Fruit fly (Drosophila melanogaster) whole organism, embryonic: ENCODE results near the gene CG6136.

Source experiments
- CG10267 ChIP-seq: fragments of 200-800 bp; sonication (Bioruptor generic); optimal IDR thresholded peaks from 2 replicates; lab custom pipeline; 2018; ENCODE audit warnings: missing biosample characterization, mild to moderate bottlenecking, missing genetic modification characterization, moderate library complexity
- CG10462 ChIP-seq: fragments of 200-800 bp; sonication (Bioruptor generic); optimal IDR thresholded peaks from 2 replicates; lab custom pipeline; 2016; ENCODE audit warnings: missing biosample characterization, missing genetic modification characterization
- CG11247 ChIP-seq: fragments of 200-800 bp; sonication (Bioruptor generic); IDR thresholded peaks from 2 replicates; pipeline ENCODE4 v1.3.6; 2022; ENCODE audit warnings: missing biosample characterization, missing genetic modification characterization
- CG12071 ChIP-seq: fragments of 200-800 bp; sonication (Bioruptor generic); optimal IDR thresholded peaks from 3 replicates; lab custom pipeline; 2018; ENCODE audit warnings: missing biosample characterization, mild to moderate bottlenecking, missing genetic modification characterization
- CG12299 ChIP-seq: fragments of 200-800 bp; sonication (Bioruptor generic); optimal IDR thresholded peaks from 2 replicates; lab custom pipeline; 2018; ENCODE audit warnings: missing biosample characterization, mild to moderate bottlenecking, missing genetic modification characterization
- CG13287 ChIP-seq: fragments of 200-800 bp; sonication (Bioruptor generic); IDR thresholded peaks from 2 replicates; pipeline ENCODE4 v1.3.6; 2022; ENCODE audit warnings: missing biosample characterization, missing genetic modification characterization; ENCODE audit not compliant: partially characterized antibody
- CG14710 ChIP-seq: fragments of 200-800 bp; sonication (Bioruptor generic); optimal IDR thresholded peaks from 3 replicates; lab custom pipeline; 2019; ENCODE audit warnings: missing biosample characterization, mild to moderate bottlenecking, missing genetic modification characterization, moderate library complexity
- CG15514 ChIP-seq: fragments of 200-800 bp; sonication (Bioruptor generic); optimal IDR thresholded peaks from 3 replicates; lab custom pipeline; 2017; ENCODE audit warnings: missing biosample characterization, missing genetic modification characterization, mild to moderate bottlenecking, moderate library complexity, missing genetic modification reagents
- CG17802 ChIP-seq: fragments of 200-800 bp; sonication (Bioruptor generic); optimal IDR thresholded peaks from 2 replicates; lab custom pipeline; 2018; ENCODE audit warnings: missing biosample characterization, mild to moderate bottlenecking, missing genetic modification characterization, moderate library complexity
- CG30431 ChIP-seq: fragments of 200-800 bp; sonication (Bioruptor generic); optimal IDR thresholded peaks from 2 replicates; lab custom pipeline; 2017; ENCODE audit warnings: missing biosample characterization, missing genetic modification characterization
- CG31388 ChIP-seq: fragments of 200-800 bp; sonication (Bioruptor generic); optimal IDR thresholded peaks from 2 replicates; lab custom pipeline; 2016; ENCODE audit warnings: missing biosample characterization, missing genetic modification characterization
- CG32767 ChIP-seq: fragments of 200-800 bp; sonication (Bioruptor generic); IDR thresholded peaks from 2 replicates; pipeline ENCODE4 v1.3.6; 2022; ENCODE audit warnings: missing biosample characterization, missing genetic modification characterization
- CG4360 ChIP-seq: fragments of 200-800 bp; sonication (Bioruptor generic); IDR thresholded peaks from 2 replicates; pipeline ENCODE4 v1.3.6; 2022; ENCODE audit warnings: missing biosample characterization, missing genetic modification characterization
- CG4617 ChIP-seq: fragments of 200-800 bp; sonication (Bioruptor generic); optimal IDR thresholded peaks from 3 replicates; lab custom pipeline; 2016; ENCODE audit warnings: missing biosample characterization, missing genetic modification characterization, borderline replicate concordance
- CG7745 ChIP-seq: fragments of 200-800 bp; sonication (Bioruptor generic); optimal IDR thresholded peaks from 2 replicates; lab custom pipeline; 2018; ENCODE audit warnings: missing biosample characterization, mild to moderate bottlenecking, missing genetic modification characterization, moderate library complexity
- CG7928 ChIP-seq: fragments of 200-800 bp; sonication (Bioruptor generic); optimal IDR thresholded peaks from 2 replicates; lab custom pipeline; 2017; ENCODE audit warnings: missing biosample characterization, mild to moderate bottlenecking, missing genetic modification characterization
- CG8765 ChIP-seq: fragments of 200-800 bp; sonication (Bioruptor generic); IDR thresholded peaks from 2 replicates; pipeline ENCODE4 v1.3.6; 2022; ENCODE audit warnings: missing biosample characterization, missing genetic modification characterization
- CG9609 ChIP-seq: fragments of 200-800 bp; sonication (Bioruptor generic); optimal IDR thresholded peaks from 3 replicates; lab custom pipeline; 2016; ENCODE audit warnings: missing biosample characterization, missing genetic modification characterization
- Doc2 ChIP-seq: fragments of 200-800 bp; sonication (Bioruptor generic); IDR thresholded peaks from 2 replicates; pipeline ENCODE4 v1.3.6; 2022; ENCODE audit warnings: missing biosample characterization, missing genetic modification characterization
- Dref ChIP-seq: fragments of 200-800 bp; sonication (Bioruptor generic); IDR thresholded peaks from 2 replicates; pipeline ENCODE4 v1.3.6; 2022; ENCODE audit warnings: missing biosample characterization, missing genetic modification characterization
- Elba2 ChIP-seq: fragments of 200-800 bp; sonication (Bioruptor generic); optimal IDR thresholded peaks from 3 replicates; lab custom pipeline; 2016; ENCODE audit warnings: missing biosample characterization, missing genetic modification characterization
- Fer2 ChIP-seq: fragments of 200-800 bp; sonication (Bioruptor generic); optimal IDR thresholded peaks from 2 replicates; lab custom pipeline; 2018; ENCODE audit warnings: missing biosample characterization, mild to moderate bottlenecking, missing genetic modification characterization, moderate library complexity
- HLH4C ChIP-seq: fragments of 200-800 bp; sonication (Bioruptor generic); IDR thresholded peaks from 3 replicates; pipeline ENCODE4 v1.3.6; 2022; ENCODE audit warnings: missing biosample characterization, missing genetic modification characterization; ENCODE audit not compliant: partially characterized antibody
- Med ChIP-seq: fragments of 200-800 bp; sonication (Bioruptor generic); peaks from one replicate; lab custom pipeline; 2016; ENCODE audit warnings: missing biosample characterization, missing genetic modification characterization, mild to moderate bottlenecking, inconsistent platforms, moderate library complexity
- Opbp ChIP-seq: fragments of 200-800 bp; sonication (Bioruptor generic); IDR thresholded peaks from 3 replicates; pipeline ENCODE4 v1.3.6; 2022; ENCODE audit warnings: missing biosample characterization, missing genetic modification characterization; ENCODE audit not compliant: partially characterized antibody
- PHDP ChIP-seq: fragments of 200-800 bp; sonication (Bioruptor generic); optimal IDR thresholded peaks from 3 replicates; lab custom pipeline; 2018; ENCODE audit warnings: missing biosample characterization, mild to moderate bottlenecking, missing genetic modification characterization, moderate library complexity
- Side ChIP-seq: fragments of 200-800 bp; sonication (Bioruptor generic); optimal IDR thresholded peaks from 2 replicates; lab custom pipeline; 2016; ENCODE audit warnings: missing biosample characterization, missing genetic modification characterization
- YL-1 ChIP-seq: fragments of 200-800 bp; sonication (Bioruptor generic); optimal IDR thresholded peaks from 3 replicates; lab custom pipeline; 2017; ENCODE audit warnings: missing biosample characterization, mild to moderate bottlenecking, missing genetic modification characterization
- ato ChIP-seq: fragments of 200-800 bp; sonication (Bioruptor generic); IDR thresholded peaks from 2 replicates; pipeline ENCODE4 v1.3.6; 2022; ENCODE audit warnings: missing biosample characterization, missing genetic modification characterization; ENCODE audit not compliant: partially characterized antibody
- bbx ChIP-seq: fragments of 200-800 bp; sonication (Bioruptor generic); IDR thresholded peaks from 2 replicates; pipeline ENCODE4 v1.3.6; 2022; ENCODE audit warnings: missing biosample characterization, missing genetic modification characterization; ENCODE audit not compliant: partially characterized antibody
- bcd ChIP-seq: fragments of 200-800 bp; sonication (Bioruptor generic); optimal IDR thresholded peaks from 2 replicates; lab custom pipeline; 2017; ENCODE audit warnings: missing biosample characterization, mild to moderate bottlenecking, missing genetic modification characterization
- chinmo ChIP-seq: fragments of 200-800 bp; sonication (Bioruptor generic); IDR thresholded peaks from 4 replicates; pipeline ENCODE4 v1.3.6; 2022; ENCODE audit warnings: missing biosample characterization, missing genetic modification characterization; ENCODE audit not compliant: partially characterized antibody
- da ChIP-seq: fragments of 200-800 bp; sonication (Bioruptor generic); optimal IDR thresholded peaks from 2 replicates; lab custom pipeline; 2016; ENCODE audit warnings: missing biosample characterization, missing genetic modification characterization
- dimm ChIP-seq: fragments of 200-800 bp; sonication (Bioruptor generic); IDR thresholded peaks from 2 replicates; pipeline ENCODE4 v1.3.6; 2022; ENCODE audit warnings: missing biosample characterization, missing genetic modification characterization
- dpn ChIP-seq, 2 experiments: fragments of 200-800 bp; sonication (Bioruptor generic); optimal IDR thresholded peaks; 3 replicates each; lab custom pipeline; 2016; ENCODE audit warnings: missing biosample characterization in 2 of 2, missing genetic modification characterization in 2 of 2
- hb ChIP-seq: fragments of 200-800 bp; sonication (Bioruptor generic); IDR thresholded peaks from 3 replicates; pipeline ENCODE4 v1.3.6; 2022; ENCODE audit warnings: missing biosample characterization, missing genetic modification characterization; ENCODE audit not compliant: partially characterized antibody
- her ChIP-seq: fragments of 200-800 bp; sonication (Bioruptor generic); optimal IDR thresholded peaks from 2 replicates; lab custom pipeline; 2016; ENCODE audit warnings: missing biosample characterization, missing genetic modification characterization
- insv ChIP-seq, 2 experiments: fragments of 200-800 bp; sonication (Bioruptor generic); optimal IDR thresholded peaks; 3 replicates each; lab custom pipeline; 2016 to 2018; ENCODE audit warnings: missing biosample characterization in 2 of 2, missing genetic modification characterization in 2 of 2
- jigr1 ChIP-seq: fragments of 200-800 bp; sonication (Bioruptor generic); IDR thresholded peaks from 3 replicates; pipeline ENCODE4 v1.3.6; 2022; ENCODE audit warnings: missing biosample characterization, missing genetic modification characterization
- phol ChIP-seq: fragments of 200-800 bp; sonication (Bioruptor generic); optimal IDR thresholded peaks from 3 replicates; lab custom pipeline; 2018; ENCODE audit warnings: missing biosample characterization, mild to moderate bottlenecking, missing genetic modification characterization, moderate library complexity
- pros ChIP-seq: fragments of 200-800 bp; sonication (Bioruptor generic); optimal IDR thresholded peaks from 3 replicates; lab custom pipeline; 2019; ENCODE audit warnings: missing biosample characterization, mild to moderate bottlenecking, missing genetic modification characterization, moderate library complexity
- pzg ChIP-seq: fragments of 200-800 bp; sonication (Bioruptor generic); optimal IDR thresholded peaks from 3 replicates; lab custom pipeline; 2018; ENCODE audit warnings: missing biosample characterization, mild to moderate bottlenecking, missing genetic modification characterization, moderate library complexity
- run ChIP-seq: fragments of 200-800 bp; sonication (Bioruptor generic); optimal IDR thresholded peaks from 3 replicates; lab custom pipeline; 2018; ENCODE audit warnings: missing biosample characterization, mild to moderate bottlenecking, missing genetic modification characterization
- sens ChIP-seq: fragments of 200-800 bp; sonication (Bioruptor generic); peaks from one replicate; lab custom pipeline; 2016; ENCODE audit warnings: missing biosample characterization, missing genetic modification characterization
- slbo ChIP-seq: fragments of 200-800 bp; sonication (Bioruptor generic); IDR thresholded peaks from 2 replicates; pipeline ENCODE4 v1.3.6; 2022; ENCODE audit warnings: missing biosample characterization, missing genetic modification characterization
- sr ChIP-seq: fragments of 200-800 bp; sonication (Bioruptor generic); IDR thresholded peaks from 3 replicates; pipeline ENCODE4 v1.3.6; 2022; ENCODE audit warnings: missing biosample characterization, missing genetic modification characterization
- tio ChIP-seq: fragments of 200-800 bp; sonication (Bioruptor generic); optimal IDR thresholded peaks from 2 replicates; lab custom pipeline; 2017; ENCODE audit warnings: missing biosample characterization, missing genetic modification characterization, inconsistent platforms
- tup ChIP-seq: fragments of 200-800 bp; sonication (Bioruptor generic); optimal IDR thresholded peaks from 2 replicates; lab custom pipeline; 2016; ENCODE audit warnings: missing biosample characterization, mild to moderate bottlenecking, missing genetic modification characterization, moderate library complexity
- unpg ChIP-seq: fragments of 200-800 bp; sonication (Bioruptor generic); optimal IDR thresholded peaks from 3 replicates; lab custom pipeline; 2018; ENCODE audit warnings: missing biosample characterization, mild to moderate bottlenecking, missing genetic modification characterization, moderate library complexity
- zen2 ChIP-seq: fragments of 200-800 bp; sonication (Bioruptor generic); IDR thresholded peaks from 3 replicates; pipeline ENCODE4 v1.3.6; 2022; ENCODE audit warnings: missing biosample characterization, missing genetic modification characterization; ENCODE audit not compliant: partially characterized antibody

The CG6136 gene

dm6 chr3R:15367477-15367876 is 4.5 kb downstream of the CG6136 start, which contains the start of gene CG34404 (continued):
- no peak for TF ChIP-seq dimm (GFP tag; lab: Robert Waterston, UW)
- TF ChIP-seq Med (GFP tag; lab: Kevin White, UChicago): peak; percentile 66
- TF ChIP-seq CG9609: no peak
- 0 out of 4 replicates have a peak, but pooled peaks have one; percentile 57 for TF ChIP-seq chinmo (GFP tag; lab: Robert Waterston, UW)
- peak; percentile 9 for TF ChIP-seq YL-1
- peak; percentile 62 for TF ChIP-seq sens
- TF ChIP-seq PHDP (tag; lab: Kevin White, UChicago): no peak
- no peak for TF ChIP-seq CG12071 (GFP tag; lab: Kevin White, UChicago)
- TF ChIP-seq Opbp: no peak
- peak; percentile 62 for TF ChIP-seq CG13287 (GFP tag; lab: Robert Waterston, UW)
- TF ChIP-seq tup (GFP tag; lab: Kevin White, UChicago): no peak
- TF ChIP-seq CG4360 (GFP tag; lab: Robert Waterston, UW): no peak
- TF ChIP-seq jigr1 (GFP tag; lab: Robert Waterston, UW): no peak
- TF ChIP-seq CG14710 (tag; lab: Kevin White, UChicago): peak; percentile 42
- no peak for TF ChIP-seq da
- no peak for TF ChIP-seq CG17802
- TF ChIP-seq run (tag; lab: Kevin White, UChicago): no peak
- TF ChIP-seq CG11247 (GFP tag; lab: Robert Waterston, UW): no peak
- TF ChIP-seq ato: peak; percentile 17; the same call in 1 of the 2 replicates
- TF ChIP-seq CG4617 (GFP tag; lab: Kevin White, UChicago): no peak
- TF ChIP-seq CG8765 (GFP tag; lab: Robert Waterston, UW): no peak
- TF ChIP-seq HLH4C (GFP tag; lab: Robert Waterston, UW): peak; percentile 42; the same call in 1 of the 3 replicates
- TF ChIP-seq CG10462 (GFP tag; lab: Kevin White, UChicago): no peak
- no peak for TF ChIP-seq Doc2 (GFP tag; lab: Robert Waterston, UW)
- TF ChIP-seq sr (GFP tag; lab: Robert Waterston, UW): no peak
- TF ChIP-seq CG12299 (tag; lab: Kevin White, UChicago): no peak
- TF ChIP-seq hb (GFP tag; lab: Robert Waterston, UW): no peak
- TF ChIP-seq CG7745 (tag; lab: Kevin White, UChicago): no peak
- peak; percentile 46 for TF ChIP-seq pzg
- TF ChIP-seq slbo (GFP tag; lab: Robert Waterston, UW): no peak
- no peak for TF ChIP-seq CG31388 (GFP tag; lab: Kevin White, UChicago)
- no peak for TF ChIP-seq pros (GFP tag; lab: Kevin White, UChicago)
- no peak for TF ChIP-seq CG7928 (GFP tag; lab: Kevin White, UChicago)
- no peak for TF ChIP-seq bcd (GFP tag; lab: Kevin White, UChicago)
- peak; percentile 31 for TF ChIP-seq Elba2 (GFP tag; lab: Kevin White, UChicago)
- TF ChIP-seq Dref (GFP tag; lab: Robert Waterston, UW): peak; percentile 73
- TF ChIP-seq insv (GFP tag; optimal IDR thresholded peaks at IDR 0.05; lab: Kevin White, UChicago): peak; percentile 61 to 96
- TF ChIP-seq unpg (GFP tag; lab: Kevin White, UChicago): peak; percentile 6
- TF ChIP-seq tio (GFP tag; lab: Kevin White, UChicago): no peak
- no peak for TF ChIP-seq phol
- TF ChIP-seq CG30431 (GFP tag; lab: Kevin White, UChicago): no peak
- TF ChIP-seq CG32767 (GFP tag; lab: Robert Waterston, UW): peak; percentile 75
- TF ChIP-seq Side: peak; percentile 19
- TF ChIP-seq zen2 (GFP tag; lab: Robert Waterston, UW): peak; percentile 32; the same call in 2 of the 3 replicates
- TF ChIP-seq her (GFP tag; lab: Kevin White, UChicago): peak; percentile 4
- peak; percentile 93 for TF ChIP-seq CG10267
- peak; percentile 50 for TF ChIP-seq CG15514 (GFP tag; lab: Kevin White, UChicago)
- no peak for TF ChIP-seq Fer2 (tag; lab: Kevin White, UChicago)
- peak; percentile 39 for TF ChIP-seq bbx (GFP tag; lab: Robert Waterston, UW)
- TF ChIP-seq dpn (GFP tag; optimal IDR thresholded peaks at IDR 0.05; lab: Kevin White, UChicago): peak in 1 of 2 experiments; percentile 8
